Fruit fly (Drosophila melanogaster): ENCODE results near the gene salr.

The salr gene

DNA sequence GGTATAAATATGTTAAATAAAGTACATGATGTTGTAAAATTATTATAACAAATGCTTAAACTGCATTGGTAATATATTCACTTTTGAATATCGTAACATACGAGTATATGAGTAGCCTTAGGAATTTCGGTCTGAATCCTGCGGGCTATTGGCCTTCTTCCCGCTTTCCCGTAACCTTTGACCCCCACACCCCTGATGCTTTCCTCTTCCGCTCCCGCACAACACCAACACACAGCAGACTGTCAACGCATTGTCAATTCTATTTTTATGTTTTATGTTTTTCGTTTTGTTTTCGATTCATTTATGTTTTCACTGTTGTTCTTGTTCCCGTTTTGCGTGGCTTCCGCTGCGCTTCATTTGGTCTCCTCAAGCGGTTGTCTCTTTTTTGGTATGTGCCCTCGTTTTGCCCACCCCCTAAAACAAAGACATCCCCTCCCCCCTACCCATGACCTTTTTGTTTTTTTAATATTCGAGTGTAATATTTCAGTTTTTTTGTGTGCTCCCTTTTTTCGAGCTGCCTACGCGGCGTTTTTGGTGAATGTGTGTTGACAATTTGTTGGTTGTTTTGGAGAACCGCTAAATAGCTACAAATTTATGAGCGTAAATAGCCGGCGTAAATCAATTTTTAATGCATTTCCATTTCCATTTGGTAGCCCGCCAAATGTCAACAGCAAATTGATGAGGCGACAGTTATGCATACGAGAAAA lies 11.5 kb upstream of the salr start:
- TF ChIP-seq h (GFP tag; optimal IDR thresholded peaks at IDR 0.05): no peak
- TF ChIP-seq Myc (optimal IDR thresholded peaks at IDR 0.05): no peak
- TF ChIP-seq Hr78 (GFP tag; optimal IDR thresholded peaks at IDR 0.05): no peak
- no peak for TF ChIP-seq dsf (GFP tag; optimal IDR thresholded peaks at IDR 0.05; ENCODE audit: borderline replicate concordance)
- no peak for TF ChIP-seq Abd-B (GFP tag; optimal IDR thresholded peaks at IDR 0.05)
- TF ChIP-seq foxo (GFP tag; optimal IDR thresholded peaks at IDR 0.05): no peak
- TF ChIP-seq br (GFP tag; optimal IDR thresholded peaks at IDR 0.05): no peak
- no peak for TF ChIP-seq Dif (GFP tag; optimal IDR thresholded peaks at IDR 0.05; ENCODE audit: partially characterized antibody)

DNA sequence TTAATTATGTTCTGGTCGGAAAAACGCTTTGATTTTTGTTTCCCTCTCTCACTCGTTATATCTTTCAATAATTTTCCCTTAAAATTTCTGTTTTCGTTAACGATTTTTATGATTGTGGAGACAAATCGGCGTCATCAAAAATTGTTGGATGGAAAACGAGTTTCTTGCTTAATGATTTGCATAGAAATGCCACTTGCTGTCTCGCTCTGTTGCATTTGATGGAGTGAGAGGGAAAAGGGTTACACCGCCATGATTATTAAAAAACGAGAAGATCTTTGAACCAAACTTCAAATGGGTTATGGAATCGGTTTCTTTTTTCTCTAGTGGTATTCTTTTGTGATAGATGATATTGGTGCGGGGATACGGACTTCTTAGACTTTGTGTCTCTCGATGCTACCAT lies 1.8 kb upstream of the salr start:
- TF ChIP-seq Hr78 (GFP tag; optimal IDR thresholded peaks at IDR 0.05) (no peak), OdsH (GFP tag; optimal IDR thresholded peaks at IDR 0.05) (no peak), dmrt93B (GFP tag; optimal IDR thresholded peaks at IDR 0.05) (no peak), fru (GFP tag; optimal IDR thresholded peaks at IDR 0.05) (no peak), foxo (GFP tag; optimal IDR thresholded peaks at IDR 0.05) (no peak), sage (GFP tag; optimal IDR thresholded peaks at IDR 0.05) (no peak), usp (GFP tag; optimal IDR thresholded peaks at IDR 0.05) (no peak), Hr83 (GFP tag; optimal IDR thresholded peaks at IDR 0.05; ENCODE audit: poor library complexity, severe bottlenecking) (no peak), dl (GFP tag; optimal IDR thresholded peaks at IDR 0.05; ENCODE audit: insufficient read depth in 1 of 2, partially characterized antibody in 2 of 2) (no peak), Mio (GFP tag; optimal IDR thresholded peaks at IDR 0.05) (no peak), Rel (GFP tag; optimal IDR thresholded peaks at IDR 0.05) (no peak), Rel (tag; optimal IDR thresholded peaks at IDR 0.05) (no peak), tai (GFP tag; optimal IDR thresholded peaks at IDR 0.05) (no peak), GATAd (GFP tag; optimal IDR thresholded peaks at IDR 0.05) (no peak), CG32264 (GFP tag; optimal IDR thresholded peaks at IDR 0.05) (no peak), pan (optimal IDR thresholded peaks at IDR 0.05) (no peak), h (GFP tag; optimal IDR thresholded peaks at IDR 0.05) (no peak), ey (GFP tag; optimal IDR thresholded peaks at IDR 0.05) (no peak), lola (GFP tag; optimal IDR thresholded peaks at IDR 0.05) (no peak)

DNA sequence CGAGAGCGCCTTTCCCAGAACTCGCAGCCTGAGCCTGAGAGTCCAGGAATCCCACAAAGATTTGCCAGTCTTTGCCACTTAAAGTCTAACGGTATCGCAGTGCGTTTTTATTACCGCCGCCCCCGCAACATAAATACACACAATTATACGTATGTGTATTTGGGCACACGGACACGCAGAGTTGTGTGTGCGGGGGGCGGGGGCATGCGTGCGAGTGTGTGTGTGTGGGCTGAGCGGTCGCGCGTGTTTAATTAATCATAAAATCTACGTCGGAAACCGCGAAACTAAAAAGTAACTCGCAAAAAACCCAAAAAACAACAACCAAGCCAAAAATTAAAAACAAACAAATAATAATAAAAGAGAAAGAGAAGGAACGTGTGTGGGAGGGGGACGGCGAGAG lies 520 bp downstream of the salr start:
- TF ChIP-seq Mio (GFP tag; optimal IDR thresholded peaks at IDR 0.05) (no peak), CG9705 (GFP tag; optimal IDR thresholded peaks at IDR 0.05) (no peak), Hr78 (GFP tag; optimal IDR thresholded peaks at IDR 0.05) (no peak), jim (GFP tag; optimal IDR thresholded peaks at IDR 0.05) (no peak), tai (GFP tag; optimal IDR thresholded peaks at IDR 0.05) (no peak), rgr (GFP tag; optimal IDR thresholded peaks at IDR 0.05) (no peak)

DNA sequence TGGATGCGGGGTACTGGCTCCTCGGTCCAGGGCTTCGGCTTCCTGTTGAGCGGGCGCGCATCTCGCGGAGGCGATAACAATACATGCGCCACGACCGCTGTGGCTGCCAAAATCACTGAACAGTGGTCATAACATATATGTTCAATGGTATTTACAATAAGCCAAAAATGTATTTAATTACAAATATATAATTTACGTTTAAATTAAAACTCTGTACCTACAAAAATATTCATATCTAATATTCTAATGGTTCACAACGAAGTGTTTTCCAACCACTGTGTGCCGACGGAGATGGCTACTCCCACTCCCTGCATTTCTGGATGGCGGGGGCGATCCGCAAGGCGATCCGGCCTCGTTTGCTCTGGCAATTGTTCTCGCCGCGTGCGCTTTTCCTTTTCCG lies 26.1 kb downstream of the salr start:
- no peak for TF ChIP-seq GATAd (GFP tag; optimal IDR thresholded peaks at IDR 0.05)
- peak; percentile 1 for TF ChIP-seq fru (GFP tag; optimal IDR thresholded peaks at IDR 0.05)
- no peak for TF ChIP-seq Vsx2 (GFP tag; optimal IDR thresholded peaks at IDR 0.05; ENCODE audit: partially characterized antibody)
- TF ChIP-seq Jra (GFP tag; optimal IDR thresholded peaks at IDR 0.05): no peak
- TF ChIP-seq brk (GFP tag; optimal IDR thresholded peaks at IDR 0.05): no peak
- no peak for TF ChIP-seq CG9705 (GFP tag; optimal IDR thresholded peaks at IDR 0.05)
- TF ChIP-seq usp (GFP tag; optimal IDR thresholded peaks at IDR 0.05): no peak
- no peak for TF ChIP-seq pan (optimal IDR thresholded peaks at IDR 0.05)
- no peak for TF ChIP-seq woc (GFP tag; optimal IDR thresholded peaks at IDR 0.05)
- no peak for TF ChIP-seq dl (GFP tag; optimal IDR thresholded peaks at IDR 0.05; ENCODE audit: insufficient read depth in 1 of 2, partially characterized antibody in 2 of 2)
- no peak for TF ChIP-seq sage (GFP tag; optimal IDR thresholded peaks at IDR 0.05)
- no peak for TF ChIP-seq ey (GFP tag; optimal IDR thresholded peaks at IDR 0.05)
- no peak for TF ChIP-seq dmrt93B (GFP tag; optimal IDR thresholded peaks at IDR 0.05)
- no peak for TF ChIP-seq CrebA (GFP tag; optimal IDR thresholded peaks at IDR 0.05; ENCODE audit: borderline replicate concordance)
- TF ChIP-seq Myc (optimal IDR thresholded peaks at IDR 0.05): no peak
- no peak for TF ChIP-seq jim (GFP tag; optimal IDR thresholded peaks at IDR 0.05)
- TF ChIP-seq Abd-B (GFP tag; optimal IDR thresholded peaks at IDR 0.05): no peak
- TF ChIP-seq Dif (GFP tag; optimal IDR thresholded peaks at IDR 0.05; ENCODE audit: partially characterized antibody): no peak
- TF ChIP-seq Hnf4 (GFP tag; optimal IDR thresholded peaks at IDR 0.05): no peak
- TF ChIP-seq lola (GFP tag; optimal IDR thresholded peaks at IDR 0.05): no peak
- TF ChIP-seq psq (GFP tag; optimal IDR thresholded peaks at IDR 0.05): no peak
- TF ChIP-seq rgr (GFP tag; optimal IDR thresholded peaks at IDR 0.05): peak; percentile 32
- TF ChIP-seq CG32264 (GFP tag; optimal IDR thresholded peaks at IDR 0.05): no peak
- no peak for TF ChIP-seq dsf (GFP tag; optimal IDR thresholded peaks at IDR 0.05; ENCODE audit: borderline replicate concordance)
- no peak for TF ChIP-seq Dfd (GFP tag; optimal IDR thresholded peaks at IDR 0.05)
- no peak for TF ChIP-seq Sp1 (GFP tag; optimal IDR thresholded peaks at IDR 0.05)
- TF ChIP-seq HLH106 (tag; optimal IDR thresholded peaks at IDR 0.05): peak; percentile 9
- no peak for TF ChIP-seq Hr83 (GFP tag; optimal IDR thresholded peaks at IDR 0.05; ENCODE audit: poor library complexity, severe bottlenecking)
- TF ChIP-seq Rel (GFP tag; optimal IDR thresholded peaks at IDR 0.05): no peak
- TF ChIP-seq Rel (tag; optimal IDR thresholded peaks at IDR 0.05): no peak
- no peak for TF ChIP-seq br (GFP tag; optimal IDR thresholded peaks at IDR 0.05)
- TF ChIP-seq Hr78 (GFP tag; optimal IDR thresholded peaks at IDR 0.05): no peak
- TF ChIP-seq foxo (GFP tag; optimal IDR thresholded peaks at IDR 0.05): peak in 1 of 2 experiments; percentile 29
- TF ChIP-seq Mio (GFP tag; optimal IDR thresholded peaks at IDR 0.05): no peak
- no peak for TF ChIP-seq tai (GFP tag; optimal IDR thresholded peaks at IDR 0.05)
- no peak for TF ChIP-seq N (GFP tag; optimal IDR thresholded peaks at IDR 0.05)
- TF ChIP-seq h (GFP tag; optimal IDR thresholded peaks at IDR 0.05): peak; percentile 28
- peak; percentile 5 for TF ChIP-seq OdsH (GFP tag; optimal IDR thresholded peaks at IDR 0.05)
- TF ChIP-seq sv (GFP tag; optimal IDR thresholded peaks at IDR 0.05): no peak

Data from whole organism, wandering third instar larva.